Worm (Caenorhabditis elegans) whole organism, L2 larva: ENCODE measurements around the gene Y55F3BR.10.

Experiments
- F13H6.1 ChIP-seq: sonication (generic microtip); optimal IDR thresholded peaks from 2 replicates; lab custom pipeline; 2016; ENCODE audit warnings: missing genetic modification characterization, missing compliant biosample characterization
- aly-2 ChIP-seq: fragments of 150-350 bp; optimal IDR thresholded peaks from 2 replicates; lab custom pipeline; 2014; ENCODE audit warnings: missing biosample characterization, missing genetic modification characterization
- ama-1 ChIP-seq: fragments of 150-350 bp; optimal IDR thresholded peaks from 2 replicates; lab custom pipeline; 2018; ENCODE audit warnings: inconsistent platforms
- blmp-1 ChIP-seq: sonication (generic microtip); optimal IDR thresholded peaks from 2 replicates; lab custom pipeline; 2017; ENCODE audit warnings: missing genetic modification characterization, mild to moderate bottlenecking, missing compliant biosample characterization, antibody characterized with exemption, moderate library complexity; ENCODE audit not compliant: insufficient read depth
- dmd-4 ChIP-seq: sonication (generic microtip); optimal IDR thresholded peaks from 2 replicates; lab custom pipeline; 2017; ENCODE audit warnings: missing biosample characterization, missing genetic modification characterization
- egl-27 ChIP-seq: sonication (generic microtip); optimal IDR thresholded peaks from 3 replicates; lab custom pipeline; 2017; ENCODE audit warnings: missing biosample characterization, missing genetic modification reagents, missing genetic modification characterization
- elt-3 ChIP-seq: sonication (generic microtip); optimal IDR thresholded peaks from 2 replicates; lab custom pipeline; 2017; ENCODE audit warnings: missing biosample characterization, missing genetic modification characterization
- lin-13 ChIP-seq: fragments of 150-350 bp; optimal IDR thresholded peaks from 2 replicates; lab custom pipeline; 2014; ENCODE audit warnings: missing biosample characterization, missing genetic modification reagents, missing genetic modification characterization
- lsy-2 ChIP-seq, 2 experiments: fragments of 150-350 bp in 1 of 2; sonication (generic microtip) in 1 of 2; optimal IDR thresholded peaks; 2 replicates each; lab custom pipeline; 2014 to 2017; ENCODE audit warnings: missing biosample characterization in 2 of 2, missing genetic modification characterization in 2 of 2
- nhr-11 ChIP-seq: fragments of 150-350 bp; optimal IDR thresholded peaks from 2 replicates; lab custom pipeline; 2014; ENCODE audit warnings: missing biosample characterization, missing genetic modification characterization
- nhr-25 ChIP-seq: fragments of 150-350 bp; sonication (generic microtip); optimal IDR thresholded peaks from 3 replicates; lab custom pipeline; 2014; ENCODE audit warnings: missing biosample characterization, missing genetic modification characterization
- unc-39 ChIP-seq: fragments of 150-350 bp; optimal IDR thresholded peaks from 2 replicates; lab custom pipeline; 2014; ENCODE audit warnings: missing biosample characterization, missing genetic modification characterization
- ztf-11 ChIP-seq: sonication (generic microtip); optimal IDR thresholded peaks from 2 replicates; lab custom pipeline; 2017; ENCODE audit warnings: missing biosample characterization, missing genetic modification characterization

- TF ChIP-seq nhr-25 (peak; percentile 66), blmp-1 (tag; lab: Kevin White, UChicago) (no peak), elt-3 (tag; lab: Kevin White, UChicago) (no peak), lin-13 (peak; percentile 80), aly-2 (tag; lab: Kevin White, UChicago) (no peak), unc-39 (tag; lab: Kevin White, UChicago) (no peak), egl-27 (tag; lab: Kevin White, UChicago) (peak; percentile 32), ztf-11 (no peak), F13H6.1 (tag; lab: Kevin White, UChicago) (peak; percentile 68), nhr-11 (no peak), lsy-2 (tag; optimal IDR thresholded peaks at IDR 0.05; lab: Kevin White, UChicago) (peak; percentile 48 to 88), dmd-4 (tag; lab: Kevin White, UChicago) (no peak), ama-1 (no peak)
Measured at ce11 chrIV:796521-797073, 35.6 kb upstream of the Y55F3BR.10 start, which contains the start of the genes F56B3.11 and ech-5.
